Worm (Caenorhabditis elegans) whole organism, mixed stage, embryonic: ENCODE data around the gene ric-8.

Source experiments
- blmp-1 ChIP-seq: fragments of 150-350 bp; optimal IDR thresholded peaks from 2 replicates; lab custom pipeline; 2014; ENCODE audit warnings: missing biosample characterization, missing genetic modification characterization
- ceh-83 ChIP-seq: fragments of 200-800 bp; sonication (Bioruptor generic); optimal IDR thresholded peaks from 2 replicates; lab custom pipeline; 2018; ENCODE audit warnings: mild to moderate bottlenecking, missing genetic modification characterization, missing compliant biosample characterization
- elt-1 ChIP-seq: sonication (generic microtip); optimal IDR thresholded peaks from 2 replicates; lab custom pipeline; 2017; ENCODE audit warnings: missing genetic modification characterization, mild to moderate bottlenecking, missing compliant biosample characterization, antibody characterized with exemption, moderate library complexity, borderline replicate concordance; ENCODE audit not compliant: insufficient read depth
- elt-3 ChIP-seq: fragments of 150-350 bp; optimal IDR thresholded peaks from 2 replicates; lab custom pipeline; 2014; ENCODE audit warnings: missing biosample characterization, missing genetic modification characterization
- lin-13 ChIP-seq: fragments of 150-350 bp; optimal IDR thresholded peaks from 2 replicates; lab custom pipeline; 2014; ENCODE audit warnings: missing biosample characterization, missing genetic modification characterization
- lsy-2 ChIP-seq: fragments of 150-350 bp; optimal IDR thresholded peaks from 2 replicates; lab custom pipeline; 2014; ENCODE audit warnings: missing biosample characterization, missing genetic modification characterization
- mab-5 ChIP-seq: fragments of 150-350 bp; optimal IDR thresholded peaks from 2 replicates; lab custom pipeline; 2014; ENCODE audit warnings: missing biosample characterization, missing genetic modification characterization
- nhr-237 ChIP-seq: fragments of 150-350 bp; optimal IDR thresholded peaks from 2 replicates; lab custom pipeline; 2014; ENCODE audit warnings: missing biosample characterization, missing genetic modification characterization
- nhr-28 ChIP-seq: fragments of 150-350 bp; optimal IDR thresholded peaks from 2 replicates; lab custom pipeline; 2014; ENCODE audit warnings: missing biosample characterization, missing genetic modification characterization
- pha-4 ChIP-seq: fragments of 150-350 bp; optimal IDR thresholded peaks from 2 replicates; lab custom pipeline; 2018; ENCODE audit warnings: missing biosample characterization, missing genetic modification reagents, missing genetic modification characterization
- snpc-4 ChIP-seq: fragments of 150-350 bp; optimal IDR thresholded peaks from 2 replicates; lab custom pipeline; 2014; ENCODE audit warnings: missing biosample characterization, missing genetic modification characterization
- ztf-11 ChIP-seq: fragments of 150-350 bp; optimal IDR thresholded peaks from 2 replicates; lab custom pipeline; 2014; ENCODE audit warnings: missing biosample characterization, missing genetic modification characterization

DNA sequence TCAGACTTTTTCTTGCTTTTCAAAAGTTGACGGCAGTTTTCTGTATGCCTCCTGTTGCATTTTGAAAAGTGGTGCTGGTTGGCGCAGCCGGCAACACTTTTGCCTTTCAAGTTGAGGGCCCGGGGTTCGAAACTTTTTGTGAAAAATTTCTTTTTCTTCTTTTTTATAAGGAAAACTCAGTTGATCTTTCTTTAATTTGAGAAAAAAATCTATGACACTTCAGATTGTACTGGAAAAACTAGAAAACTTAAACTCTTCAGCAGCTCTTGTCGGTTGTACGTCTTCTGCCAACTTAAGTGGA, 22.1 kb downstream of the ric-8 start:
- TF ChIP-seq elt-1 (tag; lab: Kevin White, UChicago) (no peak), lin-13 (tag; lab: Kevin White, UChicago) (no peak), elt-3 (no peak), mab-5 (tag; lab: Kevin White, UChicago) (no peak), nhr-28 (no peak), lsy-2 (tag; lab: Kevin White, UChicago) (no peak), ceh-83 (GFP tag; lab: Kevin White, UChicago) (no peak), pha-4 (tag; lab: Kevin White, UChicago) (no peak), nhr-237 (tag; lab: Kevin White, UChicago) (no peak), blmp-1 (tag; lab: Kevin White, UChicago) (no peak), snpc-4 (tag; lab: Kevin White, UChicago) (no peak), ztf-11 (no peak)
